Fruit fly (Drosophila melanogaster) whole organism, wandering third instar larva: Measurements from ENCODE around the gene CG32147.

Experiments
- Abd-B ChIP-seq: fragments of >200 bp; optimal IDR thresholded peaks from 2 replicates; lab custom pipeline; 2017; ENCODE audit warnings: missing biosample characterization, missing genetic modification characterization
- CG32264 ChIP-seq: fragments of 200-800 bp; sonication (Bioruptor generic); optimal IDR thresholded peaks from 2 replicates; lab custom pipeline; 2016; ENCODE audit warnings: missing biosample characterization, missing genetic modification characterization
- CG9705 ChIP-seq: fragments of 200-800 bp; sonication (Bioruptor generic); optimal IDR thresholded peaks from 2 replicates; lab custom pipeline; 2018; ENCODE audit warnings: missing biosample characterization, mild to moderate bottlenecking, missing genetic modification characterization
- CrebA ChIP-seq: fragments of 200-800 bp; sonication (Bioruptor generic); optimal IDR thresholded peaks from 2 replicates; lab custom pipeline; 2016; ENCODE audit warnings: missing biosample characterization, mild to moderate bottlenecking, missing genetic modification characterization, borderline replicate concordance
- Dfd ChIP-seq: fragments of >200 bp; optimal IDR thresholded peaks from 2 replicates; lab custom pipeline; 2017; ENCODE audit warnings: missing biosample characterization, missing genetic modification characterization
- Dif ChIP-seq: fragments of 200-275, 200-300 bp; sonication (Bioruptor generic); optimal IDR thresholded peaks from 2 replicates; lab custom pipeline; 2018; ENCODE audit warnings: missing biosample characterization, missing genetic modification characterization; ENCODE audit not compliant: partially characterized antibody
- GATAd ChIP-seq: sonication (Bioruptor generic); optimal IDR thresholded peaks from 2 replicates; lab custom pipeline; 2016; ENCODE audit warnings: missing biosample characterization, missing genetic modification characterization
- HLH106 ChIP-seq: fragments of 200-800 bp; optimal IDR thresholded peaks from 3 replicates; lab custom pipeline; 2019; ENCODE audit warnings: missing biosample characterization, mild to moderate bottlenecking, missing genetic modification characterization, moderate library complexity
- Hr78 ChIP-seq: fragments of >200 bp; optimal IDR thresholded peaks from 2 replicates; lab custom pipeline; 2017; ENCODE audit warnings: missing biosample characterization, missing genetic modification characterization
- Jra ChIP-seq: sonication (Bioruptor generic); optimal IDR thresholded peaks from 2 replicates; lab custom pipeline; 2016; ENCODE audit warnings: missing biosample characterization, missing genetic modification characterization
- Myc ChIP-seq: fragments of >200 bp; optimal IDR thresholded peaks from 2 replicates; lab custom pipeline; 2017
- N ChIP-seq: fragments of >200 bp; optimal IDR thresholded peaks from 2 replicates; lab custom pipeline; 2018; ENCODE audit warnings: missing biosample characterization, missing external identifiers, missing genetic modification characterization
- OdsH ChIP-seq: fragments of 200-800 bp; sonication (Bioruptor generic); optimal IDR thresholded peaks from 2 replicates; lab custom pipeline; 2016; ENCODE audit warnings: missing biosample characterization, mild to moderate bottlenecking, missing genetic modification characterization
- Rel ChIP-seq, 2 experiments: fragments of 200-800 bp; sonication (Bioruptor generic) in 1 of 2; optimal IDR thresholded peaks; 2 replicates in 1 of 2; 3 replicates in 1 of 2; lab custom pipeline; 2016 to 2019; ENCODE audit warnings: mild to moderate bottlenecking in 2 of 2, missing biosample characterization in 2 of 2, missing genetic modification characterization in 2 of 2, moderate library complexity in 1 of 2
- Sp1 ChIP-seq: fragments of 200-800 bp; sonication (Bioruptor generic); optimal IDR thresholded peaks from 3 replicates; lab custom pipeline; 2019; ENCODE audit warnings: missing biosample characterization, mild to moderate bottlenecking, missing genetic modification characterization, moderate library complexity
- Vsx2 ChIP-seq: fragments of 200-300, 225-300 bp; sonication (Bioruptor generic); optimal IDR thresholded peaks from 2 replicates; lab custom pipeline; 2018; ENCODE audit warnings: missing biosample characterization, missing genetic modification characterization; ENCODE audit not compliant: partially characterized antibody
- br ChIP-seq: fragments of 200-800 bp; sonication (Bioruptor generic); optimal IDR thresholded peaks from 2 replicates; lab custom pipeline; 2016; ENCODE audit warnings: missing biosample characterization, missing genetic modification characterization
- brk ChIP-seq: fragments of 200-800 bp; sonication (Bioruptor generic); optimal IDR thresholded peaks from 2 replicates; lab custom pipeline; 2016; ENCODE audit warnings: missing biosample characterization, mild to moderate bottlenecking, missing genetic modification characterization
- dl ChIP-seq, 2 experiments: fragments of 175-275, 200-275 bp in 1 of 2; fragments of 200-275 bp in 1 of 2; sonication (Bioruptor generic); optimal IDR thresholded peaks; lab custom pipeline; 2018; ENCODE audit warnings: mild to moderate bottlenecking in 2 of 2, missing biosample characterization in 2 of 2, missing genetic modification characterization in 2 of 2, moderate library complexity in 2 of 2; ENCODE audit not compliant: partially characterized antibody in 2 of 2, insufficient read depth in 1 of 2
- ey ChIP-seq: fragments of 200-800 bp; sonication (Bioruptor generic); optimal IDR thresholded peaks from 2 replicates; lab custom pipeline; 2016; ENCODE audit warnings: missing biosample characterization, missing genetic modification characterization
- foxo ChIP-seq, 2 experiments: fragments of 200-800 bp; sonication (Bioruptor generic); optimal IDR thresholded peaks; 2 replicates in 1 of 2; 3 replicates in 1 of 2; lab custom pipeline; 2016 to 2017; ENCODE audit warnings: missing biosample characterization in 2 of 2, missing genetic modification characterization in 2 of 2
- fru ChIP-seq: fragments of 200-800 bp; sonication (Bioruptor generic); optimal IDR thresholded peaks from 3 replicates; lab custom pipeline; 2016; ENCODE audit warnings: missing biosample characterization, mild to moderate bottlenecking, missing genetic modification characterization
- h ChIP-seq: fragments of 200-800 bp; sonication (Bioruptor generic); optimal IDR thresholded peaks from 3 replicates; lab custom pipeline; 2016; ENCODE audit warnings: missing biosample characterization, mild to moderate bottlenecking, missing genetic modification characterization
- lola ChIP-seq: fragments of >200 bp; optimal IDR thresholded peaks from 2 replicates; lab custom pipeline; 2017; ENCODE audit warnings: missing biosample characterization, missing genetic modification characterization
- psq ChIP-seq: fragments of 200-800 bp; sonication (Bioruptor generic); optimal IDR thresholded peaks from 3 replicates; lab custom pipeline; 2017; ENCODE audit warnings: missing biosample characterization, mild to moderate bottlenecking, missing genetic modification characterization, moderate library complexity
- rgr ChIP-seq: fragments of 200-800 bp; sonication (Bioruptor generic); optimal IDR thresholded peaks from 3 replicates; lab custom pipeline; 2016; ENCODE audit warnings: missing biosample characterization, mild to moderate bottlenecking, missing genetic modification characterization
- sage ChIP-seq: fragments of 200-800 bp; sonication (Bioruptor generic); optimal IDR thresholded peaks from 2 replicates; lab custom pipeline; 2016; ENCODE audit warnings: missing biosample characterization, mild to moderate bottlenecking, missing genetic modification characterization
- sv ChIP-seq: fragments of 200-800 bp; sonication (Bioruptor generic); optimal IDR thresholded peaks from 3 replicates; lab custom pipeline; 2016; ENCODE audit warnings: missing biosample characterization, missing genetic modification characterization
- tai ChIP-seq: sonication (Bioruptor generic); optimal IDR thresholded peaks from 2 replicates; lab custom pipeline; 2016; ENCODE audit warnings: missing biosample characterization, missing genetic modification characterization
- usp ChIP-seq: fragments of >200 bp; optimal IDR thresholded peaks from 2 replicates; lab custom pipeline; 2017; ENCODE audit warnings: missing biosample characterization, missing genetic modification characterization
- woc ChIP-seq: sonication (Bioruptor generic); optimal IDR thresholded peaks from 2 replicates; lab custom pipeline; 2016; ENCODE audit warnings: missing biosample characterization, mild to moderate bottlenecking, missing genetic modification characterization

CG32147 gene

DNA sequence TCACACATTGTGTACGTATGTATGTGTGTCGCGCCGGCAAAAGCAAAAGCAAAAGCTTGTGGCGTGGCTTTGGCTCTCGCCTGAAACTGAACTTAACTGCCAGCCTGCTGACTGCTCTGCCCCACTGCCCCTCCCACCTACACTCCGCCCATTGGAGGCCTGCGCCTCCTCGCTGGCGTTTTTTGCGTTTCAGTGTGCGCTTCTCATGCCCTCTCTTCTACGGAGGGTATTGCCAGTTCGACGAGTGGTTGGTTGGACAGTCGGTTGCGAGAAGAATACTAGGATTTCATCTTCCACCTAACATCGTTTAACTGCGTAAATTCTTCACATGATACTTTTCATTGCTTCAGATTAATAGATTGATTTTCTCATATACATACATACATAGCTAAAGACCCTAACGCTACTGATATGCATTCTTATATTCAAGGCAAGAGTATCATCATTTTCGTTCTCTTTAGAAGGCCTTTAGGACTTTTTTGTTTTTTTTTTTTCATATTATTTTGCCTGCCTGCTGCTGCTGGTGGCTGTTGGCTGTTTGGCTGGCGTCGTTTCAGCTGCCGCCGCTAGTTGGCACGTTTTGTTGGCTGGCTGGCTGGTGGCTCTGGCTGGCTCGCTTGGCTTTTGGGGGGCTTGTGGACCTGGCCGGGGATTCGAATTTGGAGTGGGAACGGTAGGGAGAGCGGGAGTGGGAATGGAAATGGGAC is 38.9 kb downstream of the CG32147 start (continued):
- TF ChIP-seq Dfd (GFP tag; lab: Kevin White, UChicago) = no peak
- peak; percentile 75 for TF ChIP-seq CG9705
- no peak for TF ChIP-seq GATAd (GFP tag; lab: Kevin White, UChicago)
- peak; percentile 88 for TF ChIP-seq OdsH (GFP tag; lab: Kevin White, UChicago)
- no peak for TF ChIP-seq N (GFP tag; lab: Kevin White, UChicago)

DNA sequence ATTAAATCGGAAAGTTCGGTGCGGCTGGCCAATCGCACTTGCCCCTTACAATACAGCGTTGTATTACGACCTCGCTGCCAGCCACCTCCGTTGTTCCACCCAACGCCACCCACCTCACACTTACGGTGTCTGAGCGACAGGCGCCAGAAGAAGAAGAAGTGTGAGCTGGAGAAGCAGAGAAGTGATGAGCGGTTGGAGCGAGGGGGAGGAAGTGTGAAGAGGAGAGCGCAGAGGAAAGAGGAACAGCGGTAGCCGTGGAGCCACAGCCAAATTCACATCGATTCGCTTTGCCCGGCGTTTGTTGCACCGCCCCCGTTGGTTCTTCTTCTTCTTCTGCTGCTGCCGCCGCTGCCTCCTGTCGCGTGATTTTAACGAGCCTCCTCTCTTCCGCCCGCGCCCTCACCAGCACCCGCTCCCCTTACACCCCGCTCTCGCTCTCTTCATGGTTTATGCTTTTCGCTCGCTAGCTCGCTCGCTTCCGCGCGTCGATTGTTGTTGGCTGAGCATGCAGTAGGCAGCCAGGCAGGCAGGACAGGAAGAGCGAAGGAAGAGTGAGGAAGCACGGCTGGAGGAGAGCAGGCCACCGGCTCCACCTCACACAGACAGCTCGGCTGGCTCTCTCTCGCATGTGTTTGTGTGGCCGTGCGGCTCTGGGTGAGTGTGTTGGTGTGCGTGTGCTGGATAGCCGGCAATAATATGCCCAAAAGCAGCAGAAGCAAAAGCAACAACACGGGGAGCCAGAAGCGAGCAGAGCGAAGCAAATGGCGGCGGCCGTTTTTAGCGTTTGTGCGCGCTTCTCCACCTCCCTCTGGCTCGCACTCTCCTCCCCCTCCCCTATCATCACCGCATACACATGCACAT is 39.6 kb downstream of the CG32147 start:
- TF ChIP-seq brk (peak; percentile 52), Dif (peak; percentile 37), woc (GFP tag; lab: Kevin White, UChicago) (no peak), Jra (peak; percentile 21), Myc (no peak), N (GFP tag; lab: Kevin White, UChicago) (peak; percentile 22), usp (GFP tag; lab: Kevin White, UChicago) (no peak), Rel (GFP tag; optimal IDR thresholded peaks at IDR 0.05; lab: Kevin White, UChicago) (peak; percentile 55), Rel (tag; optimal IDR thresholded peaks at IDR 0.05; lab: Kevin White, UChicago) (no peak), Sp1 (GFP tag; lab: Kevin White, UChicago) (peak; percentile 3), fru (GFP tag; lab: Kevin White, UChicago) (peak; percentile 34), h (GFP tag; lab: Kevin White, UChicago) (peak; percentile 57), Hr78 (GFP tag; lab: Kevin White, UChicago) (peak; percentile 0), dl (GFP tag; optimal IDR thresholded peaks at IDR 0.05; lab: Kevin White, UChicago; ENCODE audit: insufficient read depth in 1 of 2, partially characterized antibody in 2 of 2) (peak in 1 of 2 experiments; percentile 72), psq (GFP tag; lab: Kevin White, UChicago) (peak; percentile 95), HLH106 (tag; lab: Kevin White, UChicago) (peak; percentile 53), rgr (no peak), sv (GFP tag; lab: Kevin White, UChicago) (no peak)
- TF ChIP-seq, all 38 proteins: peak for 12

DNA sequence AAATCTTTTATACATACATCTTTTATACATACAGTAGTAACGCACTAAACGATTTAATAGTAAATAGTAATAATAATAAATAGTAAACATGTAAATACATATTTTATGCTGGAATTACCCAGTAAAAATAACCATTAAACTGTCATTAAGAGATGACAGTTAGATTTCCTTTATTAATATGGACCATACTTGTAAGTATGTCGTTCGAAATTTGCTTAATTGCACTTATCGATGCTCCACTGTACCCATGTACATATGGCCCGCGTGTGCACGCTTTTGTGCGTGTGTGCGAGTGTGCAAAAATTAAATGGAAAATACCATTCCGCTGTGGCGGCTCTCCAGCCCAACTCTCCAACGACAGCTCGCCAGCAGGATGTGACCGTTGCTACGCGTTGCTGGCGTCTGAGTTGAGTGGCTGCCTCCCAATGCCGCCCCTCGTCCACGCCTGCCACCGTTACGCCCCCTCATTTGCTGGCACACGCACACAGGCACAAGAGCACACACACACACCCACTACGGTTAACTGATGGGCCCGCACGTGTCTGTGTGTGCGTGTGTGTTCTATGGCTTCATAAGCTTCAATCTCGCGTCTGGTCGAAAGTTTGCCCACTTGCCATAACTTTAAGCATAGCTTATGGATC is 41.1 kb downstream of the CG32147 start:
- TF ChIP-seq HLH106 (tag; lab: Kevin White, UChicago) = peak; percentile 40
- TF ChIP-seq rgr = no peak
- TF ChIP-seq Dif = no peak
- TF ChIP-seq GATAd (GFP tag; lab: Kevin White, UChicago) = no peak
- no peak for TF ChIP-seq Myc
- no peak for TF ChIP-seq dl (GFP tag; optimal IDR thresholded peaks at IDR 0.05; lab: Kevin White, UChicago; ENCODE audit: insufficient read depth in 1 of 2, partially characterized antibody in 2 of 2)
- TF ChIP-seq CrebA (GFP tag; lab: Kevin White, UChicago) = no peak
- no peak for TF ChIP-seq CG32264 (GFP tag; lab: Kevin White, UChicago)
- no peak for TF ChIP-seq Abd-B (GFP tag; lab: Kevin White, UChicago)
- TF ChIP-seq Hr78 (GFP tag; lab: Kevin White, UChicago) = no peak
- no peak for TF ChIP-seq Sp1 (GFP tag; lab: Kevin White, UChicago)
- TF ChIP-seq sv (GFP tag; lab: Kevin White, UChicago) = no peak
- no peak for TF ChIP-seq Vsx2 (GFP tag; lab: Kevin White, UChicago)
- peak; percentile 26 for TF ChIP-seq h (GFP tag; lab: Kevin White, UChicago)
- TF ChIP-seq Dfd (GFP tag; lab: Kevin White, UChicago) = no peak
- TF ChIP-seq OdsH (GFP tag; lab: Kevin White, UChicago) = no peak
- peak; percentile 17 for TF ChIP-seq psq (GFP tag; lab: Kevin White, UChicago)
- no peak for TF ChIP-seq sage (GFP tag; lab: Kevin White, UChicago)
- TF ChIP-seq br (GFP tag; lab: Kevin White, UChicago) = no peak
- no peak for TF ChIP-seq N (GFP tag; lab: Kevin White, UChicago)
- TF ChIP-seq lola (GFP tag; lab: Kevin White, UChicago) = no peak
- peak in 1 of 2 experiments; percentile 4 for TF ChIP-seq foxo (GFP tag; optimal IDR thresholded peaks at IDR 0.05; lab: Kevin White, UChicago)
- no peak for TF ChIP-seq tai (GFP tag; lab: Kevin White, UChicago)
- no peak for TF ChIP-seq brk
- peak; percentile 39 for TF ChIP-seq woc (GFP tag; lab: Kevin White, UChicago)
- TF ChIP-seq ey = no peak
